Fruit fly (Drosophila melanogaster): ENCODE results near the gene CG31626.

- TF ChIP-seq CTCF (optimal IDR thresholded peaks at IDR 0.05), result no peak
- TF ChIP-seq CG8478 (optimal IDR thresholded peaks at IDR 0.05), result no peak
Observed at dm6 chr2L:21233430-21233829, 3.1 kb downstream of the CG31626 start.

Data from S2 (cell line).